Worm (Caenorhabditis elegans): Measurements from ENCODE around the gene srh-24.

The srh-24 gene

DNA sequence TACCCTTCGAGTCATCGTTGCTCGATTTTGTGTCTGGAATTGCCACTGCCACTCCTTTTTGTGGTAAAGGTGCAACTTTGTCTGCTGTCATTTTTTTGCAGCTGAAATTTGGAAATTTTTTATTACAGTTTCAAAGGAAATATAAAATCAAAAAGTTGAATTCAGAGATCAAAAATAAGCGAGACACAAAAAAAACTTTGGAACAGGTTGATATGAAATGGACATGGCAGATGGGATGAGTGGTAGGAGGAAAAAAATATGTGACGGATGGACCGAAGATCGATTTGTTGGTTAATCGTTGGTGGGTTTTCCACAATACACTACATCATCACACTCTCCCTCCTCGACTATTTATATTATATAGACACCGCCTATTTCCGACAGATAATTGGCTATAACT is 26.3 kb downstream of the srh-24 start, which contains the start of gene R10D12.1:
R10D12.1 (minus strand) TSS at position 101 of the 400 bp plus-strand sequence.
- TF ChIP-seq ztf-3 (GFP tag; optimal IDR thresholded peaks at IDR 0.05): no peak
- no peak for TF ChIP-seq T26A5.8 (tag; optimal IDR thresholded peaks at IDR 0.05)
- no peak for TF ChIP-seq C06A6.2 (GFP tag; conservative IDR thresholded peaks at IDR 0.05)
- no peak for TF ChIP-seq K12H6.12 (tag; optimal IDR thresholded peaks at IDR 0.05)
- TF ChIP-seq mxl-1 (tag; optimal IDR thresholded peaks at IDR 0.05): no peak
- TF ChIP-seq ztf-22 (GFP tag; optimal IDR thresholded peaks at IDR 0.05): no peak
- no peak for TF ChIP-seq tlf-1 (GFP tag; optimal IDR thresholded peaks at IDR 0.05)
- TF ChIP-seq rec-8 (tag; optimal IDR thresholded peaks at IDR 0.05): no peak

DNA sequence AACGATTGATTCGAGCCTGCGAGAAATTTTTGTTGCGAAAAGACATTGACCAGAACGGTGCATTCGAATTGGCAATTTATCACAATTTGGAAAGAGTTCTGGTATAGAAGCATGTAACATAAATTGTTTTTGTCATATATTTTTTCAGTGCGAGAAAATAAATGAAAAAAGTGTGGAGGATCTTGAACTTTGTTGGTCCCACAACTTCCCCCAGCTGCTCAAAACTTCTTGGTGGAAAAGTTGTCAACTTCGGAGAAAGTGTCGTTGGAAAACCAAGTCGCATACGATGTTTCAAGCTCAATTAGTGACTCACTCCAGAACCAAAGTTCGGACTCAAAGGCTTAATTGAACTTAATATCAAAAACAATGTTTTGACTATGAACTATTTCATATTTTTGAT is 28.9 kb downstream of the srh-24 start:
- no peak for TF ChIP-seq snpc-1.1 (tag; optimal IDR thresholded peaks at IDR 0.05; ENCODE audit: insufficient read depth)
- TF ChIP-seq xnd-1 (tag; optimal IDR thresholded peaks at IDR 0.05): no peak
- TF ChIP-seq pbrm-1 (GFP tag; IDR thresholded peaks at IDR 0.05): no peak
- TF ChIP-seq attf-5 (GFP tag; optimal IDR thresholded peaks at IDR 0.05): no peak
- no peak for TF ChIP-seq ekl-4 (GFP tag; IDR thresholded peaks at IDR 0.05)
- TF ChIP-seq egl-44 (GFP tag; IDR thresholded peaks at IDR 0.05): no peak
- no peak for TF ChIP-seq ama-1 (optimal IDR thresholded peaks at IDR 0.05)
- TF ChIP-seq ama-1 (GFP tag; optimal IDR thresholded peaks at IDR 0.05): no peak
- TF ChIP-seq F57A8.1 (GFP tag; optimal IDR thresholded peaks at IDR 0.05): no peak
- TF ChIP-seq pha-4 (tag; optimal IDR thresholded peaks at IDR 0.05): no peak
- no peak for TF ChIP-seq zim-3 (tag; optimal IDR thresholded peaks at IDR 0.05)
- no peak for TF ChIP-seq ztf-6 (GFP tag; IDR thresholded peaks at IDR 0.05)
- TF ChIP-seq somi-1 (GFP tag; optimal IDR thresholded peaks at IDR 0.05): no peak
- no peak for TF ChIP-seq Y53G8AR.9 (GFP tag; conservative IDR thresholded peaks at IDR 0.05)
- TF ChIP-seq Y53F4B.3 (GFP tag; IDR thresholded peaks at IDR 0.05): no peak
- TF ChIP-seq ZK185.1 (tag; optimal IDR thresholded peaks at IDR 0.05; ENCODE audit: poor library complexity, severe bottlenecking): no peak
- TF ChIP-seq bed-2 (GFP tag; IDR thresholded peaks at IDR 0.05): no peak
- TF ChIP-seq let-607 (tag; optimal IDR thresholded peaks at IDR 0.05): no peak
- no peak for TF ChIP-seq D2030.7 (GFP tag; IDR thresholded peaks at IDR 0.05)
- no peak for TF ChIP-seq ceh-100 (GFP tag; IDR thresholded peaks at IDR 0.05)

DNA sequence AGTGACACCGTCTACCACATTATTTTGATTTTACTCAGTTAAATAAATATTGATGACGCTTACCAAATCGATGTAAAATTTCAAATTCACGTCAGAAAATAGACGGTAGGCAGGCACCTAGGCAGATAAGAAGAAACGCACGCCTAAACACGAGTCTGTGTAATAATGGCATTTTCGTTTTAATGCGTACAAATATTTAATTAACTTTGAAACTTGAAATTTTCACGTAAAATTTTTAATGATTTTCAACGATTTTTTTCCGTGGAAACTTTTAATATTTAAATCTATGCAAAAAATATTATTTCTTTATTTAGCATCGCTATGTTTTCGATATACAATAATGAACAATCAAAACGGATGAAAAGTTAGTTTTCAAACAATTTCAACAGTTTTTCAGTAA is 29.6 kb downstream of the srh-24 start, which contains the start of gene C06B3.16:
C06B3.16 (plus strand) TSS at position 301 of the 400 bp plus-strand sequence.
- TF ChIP-seq F23B12.7 (tag; optimal IDR thresholded peaks at IDR 0.05; ENCODE audit: insufficient read depth) (no peak), snpc-1.3 (tag; optimal IDR thresholded peaks at IDR 0.05; ENCODE audit: insufficient read depth) (no peak), tbx-9 (tag; optimal IDR thresholded peaks at IDR 0.05; ENCODE audit: borderline replicate concordance) (no peak), F22D6.2 (tag; optimal IDR thresholded peaks at IDR 0.05) (no peak), lag-1 (GFP tag; IDR thresholded peaks at IDR 0.05) (no peak), lsy-27 (tag; optimal IDR thresholded peaks at IDR 0.05; ENCODE audit: borderline replicate concordance, insufficient read depth) (no peak), ztf-28 (GFP tag; IDR thresholded peaks at IDR 0.05) (no peak), sdz-38 (tag; optimal IDR thresholded peaks at IDR 0.05) (no peak), ceh-27 (GFP tag; optimal IDR thresholded peaks at IDR 0.05) (no peak), egl-44 (GFP tag; IDR thresholded peaks at IDR 0.05) (no peak), F57A8.1 (GFP tag; optimal IDR thresholded peaks at IDR 0.05) (no peak), tbp1 (GFP tag; optimal IDR thresholded peaks at IDR 0.05) (no peak), aptf-2 (GFP tag; conservative IDR thresholded peaks at IDR 0.05) (no peak)

All from whole organism, young adult.